Fruit fly (Drosophila melanogaster): ENCODE measurements around the gene CG10098.

Gene CG10098

DNA sequence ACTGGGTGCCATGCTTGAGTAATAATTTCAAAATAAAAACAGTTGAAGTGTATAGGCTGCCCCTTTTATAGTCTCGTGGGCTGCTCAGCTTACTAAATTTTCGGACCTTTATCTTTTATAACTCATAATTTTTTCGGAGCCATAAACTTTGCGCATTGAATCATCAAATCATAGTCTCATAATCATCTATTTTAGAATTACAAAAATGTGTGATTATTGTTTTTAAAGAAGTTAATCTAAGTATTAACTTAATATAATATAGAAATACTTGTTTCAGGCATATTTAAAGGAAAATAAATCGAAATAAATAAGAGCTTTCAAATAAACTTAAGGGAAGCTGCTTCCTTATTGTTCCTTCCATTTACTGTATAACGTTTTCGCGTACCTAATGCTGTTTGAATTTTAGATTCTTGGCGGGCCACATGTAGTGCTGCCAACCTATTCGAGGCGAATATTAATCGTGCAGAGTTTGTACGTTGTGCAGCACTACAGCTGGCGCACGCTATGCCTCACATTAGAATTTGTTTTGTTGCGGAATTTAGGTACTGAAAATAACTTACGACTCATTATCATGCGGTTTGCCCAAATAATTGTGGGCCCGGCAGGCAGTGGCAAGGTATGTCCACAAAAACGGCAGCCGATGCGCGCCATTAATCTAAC, 20.0 kb downstream of the CG10098 start, which contains the start of the genes CG14610 and CG2656 (continued):
- TF ChIP-seq CG12659 (GFP tag; optimal IDR thresholded peaks at IDR 0.05): peak; percentile 78
- no peak for TF ChIP-seq CG5180 (GFP tag; optimal IDR thresholded peaks at IDR 0.05)
- no peak for TF ChIP-seq wor (GFP tag; IDR thresholded peaks at IDR 0.05)
- no peak for TF ChIP-seq fd102C (GFP tag; optimal IDR thresholded peaks at IDR 0.05)
- peak; percentile 51; the same call in 1 of the 2 replicates for TF ChIP-seq Ada2b (GFP tag; IDR thresholded peaks at IDR 0.05)
- peak; percentile 50 for TF ChIP-seq zen (tag; optimal IDR thresholded peaks at IDR 0.05)
- TF ChIP-seq Atf-2 (GFP tag; optimal IDR thresholded peaks at IDR 0.05): peak; percentile 78
- TF ChIP-seq peb (GFP tag; IDR thresholded peaks at IDR 0.05): no peak
- TF ChIP-seq disco-r (GFP tag; optimal IDR thresholded peaks at IDR 0.05): peak; percentile 14
- TF ChIP-seq otp (GFP tag; IDR thresholded peaks at IDR 0.05): 0 out of 3 replicates have a peak, but pooled peaks have one; percentile 34
- peak; percentile 61; the same call in 1 of the 2 replicates for TF ChIP-seq H2.0 (GFP tag; IDR thresholded peaks at IDR 0.05)
- no peak for TF ChIP-seq hb (GFP tag; IDR thresholded peaks at IDR 0.05; ENCODE audit: partially characterized antibody)
- TF ChIP-seq nerfin-2 (GFP tag; IDR thresholded peaks at IDR 0.05; ENCODE audit: partially characterized antibody): no peak
- 0 out of 3 replicates have a peak, but pooled peaks have one; percentile 13 for TF ChIP-seq vnd (GFP tag; IDR thresholded peaks at IDR 0.05; ENCODE audit: partially characterized antibody)
- peak; percentile 86 for TF ChIP-seq ci (GFP tag; IDR thresholded peaks at IDR 0.05)
- TF ChIP-seq pita (GFP tag; optimal IDR thresholded peaks at IDR 0.05): no peak
- TF ChIP-seq fru (optimal IDR thresholded peaks at IDR 0.05): no peak
- TF ChIP-seq BEAF-32 (GFP tag; optimal IDR thresholded peaks at IDR 0.05): peak; percentile 67
- TF ChIP-seq Hr78 (GFP tag; optimal IDR thresholded peaks at IDR 0.05): no peak
- TF ChIP-seq CG13123 (GFP tag; optimal IDR thresholded peaks at IDR 0.05): peak; percentile 68
- TF ChIP-seq Bteb2 (GFP tag; optimal IDR thresholded peaks at IDR 0.05): peak; percentile 69
- peak; percentile 43 for TF ChIP-seq CG30431 (GFP tag; optimal IDR thresholded peaks at IDR 0.05)
- TF ChIP-seq dati (GFP tag; IDR thresholded peaks at IDR 0.05): 0 out of 2 replicates have a peak, but pooled peaks have one; percentile 7
- TF ChIP-seq CG10147 (GFP tag; optimal IDR thresholded peaks at IDR 0.05): no peak
- TF ChIP-seq Bdp1 (GFP tag; optimal IDR thresholded peaks at IDR 0.05): peak; percentile 84
- TF ChIP-seq toy (GFP tag; IDR thresholded peaks at IDR 0.05): no peak
- TF ChIP-seq Dek (tag; optimal IDR thresholded peaks at IDR 0.05): no peak
- TF ChIP-seq CG7745 (tag; optimal IDR thresholded peaks at IDR 0.05): no peak
- TF ChIP-seq Kr (GFP tag; optimal IDR thresholded peaks at IDR 0.05): no peak
- no peak for TF ChIP-seq CG11560 (tag; IDR thresholded peaks at IDR 0.05)
- peak; percentile 93 for TF ChIP-seq vvl (GFP tag; IDR thresholded peaks at IDR 0.05)
- TF ChIP-seq CG13296 (GFP tag; optimal IDR thresholded peaks at IDR 0.05): peak; percentile 36
- peak; percentile 63; the same call in 2 of the 3 replicates for TF ChIP-seq tgo (GFP tag; IDR thresholded peaks at IDR 0.05)
- TF ChIP-seq CG15073 (GFP tag; optimal IDR thresholded peaks at IDR 0.05): peak; percentile 30
- TF ChIP-seq ATbp (GFP tag; optimal IDR thresholded peaks at IDR 0.05): peak; percentile 53
- peak; percentile 22; the same call in 1 of the 2 replicates for TF ChIP-seq seq (GFP tag; IDR thresholded peaks at IDR 0.05)
- peak; percentile 99 for TF ChIP-seq Dp (GFP tag; optimal IDR thresholded peaks at IDR 0.05)
- peak; percentile 19; the same call in 1 of the 2 replicates for TF ChIP-seq Drgx (GFP tag; IDR thresholded peaks at IDR 0.05)
- peak; percentile 77 for TF ChIP-seq pb (GFP tag; optimal IDR thresholded peaks at IDR 0.05)
- TF ChIP-seq stc (GFP tag; IDR thresholded peaks at IDR 0.05): peak; percentile 16; the same call in 1 of the 2 replicates
- TF ChIP-seq Dip3 (GFP tag; optimal IDR thresholded peaks at IDR 0.05): peak; percentile 82
- no peak for TF ChIP-seq hth (optimal IDR thresholded peaks at IDR 0.05)
- TF ChIP-seq tll (GFP tag; optimal IDR thresholded peaks at IDR 0.05): no peak
- TF ChIP-seq CG17568 (GFP tag; optimal IDR thresholded peaks at IDR 0.05): no peak
- peak; percentile 75 for TF ChIP-seq Ptx1 (GFP tag; IDR thresholded peaks at IDR 0.05)
- no peak; the same call in 2 of the 3 replicates for TF ChIP-seq croc (GFP tag; conservative IDR thresholded peaks at IDR 0.05)
- peak; percentile 31 for TF ChIP-seq ash1 (GFP tag; optimal IDR thresholded peaks at IDR 0.05)
- TF ChIP-seq fd3F (GFP tag; optimal IDR thresholded peaks at IDR 0.05): peak; percentile 34
- no peak for TF ChIP-seq CG2875 (GFP tag; optimal IDR thresholded peaks at IDR 0.05)
